Worm (Caenorhabditis elegans): ENCODE measurements around the gene aos-1.

aos-1 gene

DNA sequence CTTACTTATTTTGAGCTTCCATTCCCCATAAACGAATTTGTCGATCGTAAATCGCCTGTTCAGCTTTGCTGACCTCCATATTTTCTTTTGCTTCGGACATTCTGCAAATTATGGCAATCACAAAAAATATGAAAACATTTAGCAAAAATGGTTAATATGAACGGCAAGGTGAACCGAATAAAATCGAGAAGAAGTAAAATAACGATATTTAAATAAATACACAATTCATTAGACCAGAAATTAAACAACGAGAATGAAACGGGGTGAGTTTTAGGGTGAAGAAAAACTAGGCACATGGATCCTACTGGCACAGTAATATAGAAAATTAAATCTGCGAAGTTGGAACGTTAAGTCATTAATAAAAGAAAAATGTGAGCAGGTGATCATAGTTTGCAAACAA is at the start of gene aos-1:
aos-1 (minus strand) TSS at position 101 of the 400 bp plus-strand sequence.
- TF ChIP-seq flt-1 (GFP tag; IDR thresholded peaks at IDR 0.05) (no peak), tbx-11 (GFP tag; IDR thresholded peaks at IDR 0.05) (no peak), B0310.2 (tag; optimal IDR thresholded peaks at IDR 0.05) (no peak), ceh-13 (GFP tag; optimal IDR thresholded peaks at IDR 0.05) (no peak), hnd-1 (tag; optimal IDR thresholded peaks at IDR 0.05) (no peak), ets-7 (tag; optimal IDR thresholded peaks at IDR 0.05) (no peak), ceh-36 (tag; optimal IDR thresholded peaks at IDR 0.05) (no peak), scrt-1 (GFP tag; IDR thresholded peaks at IDR 0.05) (no peak), tbx-37 (GFP tag; conservative IDR thresholded peaks at IDR 0.05) (no peak), F13C5.2 (tag; optimal IDR thresholded peaks at IDR 0.05) (no peak), aly-1 (tag; optimal IDR thresholded peaks at IDR 0.05) (no peak)

DNA sequence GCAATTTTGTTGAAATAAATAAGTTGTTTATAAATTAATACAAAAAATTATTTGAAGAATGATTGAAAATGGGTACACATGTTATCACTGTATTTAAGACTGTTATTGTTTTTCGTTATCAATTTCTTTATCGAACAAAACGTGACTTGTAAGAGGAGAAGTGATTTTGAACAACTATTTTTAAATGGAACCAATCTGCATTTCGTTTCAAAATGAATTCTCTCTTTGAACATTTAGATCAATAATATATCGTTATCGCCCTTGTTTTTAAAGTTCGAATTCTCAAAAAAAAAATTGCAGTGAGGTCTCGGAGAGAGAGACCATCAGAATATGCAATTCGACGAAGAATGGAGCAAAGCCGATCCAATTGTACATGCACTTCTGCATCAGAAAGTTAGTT is 49.1 kb upstream of the aos-1 start, which contains the start of gene cul-5:
cul-5 (plus strand) TSS at position 301 of the 400 bp plus-strand sequence.
- TF ChIP-seq F13C5.2 (tag; optimal IDR thresholded peaks at IDR 0.05), result no peak
- TF ChIP-seq hmg-4 (GFP tag; optimal IDR thresholded peaks at IDR 0.05), result no peak
- TF ChIP-seq ama-1 (optimal IDR thresholded peaks at IDR 0.05), result no peak
- TF ChIP-seq sea-1 (GFP tag; conservative IDR thresholded peaks at IDR 0.05), result no peak
- TF ChIP-seq scrt-1 (GFP tag; IDR thresholded peaks at IDR 0.05), result no peak
- TF ChIP-seq tra-4 (tag; optimal IDR thresholded peaks at IDR 0.05), result no peak
- no peak for TF ChIP-seq pes-1 (GFP tag; IDR thresholded peaks at IDR 0.05)
- no peak for TF ChIP-seq tbx-37 (GFP tag; conservative IDR thresholded peaks at IDR 0.05)
- no peak for TF ChIP-seq flt-1 (GFP tag; IDR thresholded peaks at IDR 0.05)
- no peak for TF ChIP-seq hnd-1 (tag; optimal IDR thresholded peaks at IDR 0.05)
- no peak for TF ChIP-seq tbx-11 (GFP tag; IDR thresholded peaks at IDR 0.05)
- TF ChIP-seq ets-7 (tag; optimal IDR thresholded peaks at IDR 0.05), result no peak

DNA sequence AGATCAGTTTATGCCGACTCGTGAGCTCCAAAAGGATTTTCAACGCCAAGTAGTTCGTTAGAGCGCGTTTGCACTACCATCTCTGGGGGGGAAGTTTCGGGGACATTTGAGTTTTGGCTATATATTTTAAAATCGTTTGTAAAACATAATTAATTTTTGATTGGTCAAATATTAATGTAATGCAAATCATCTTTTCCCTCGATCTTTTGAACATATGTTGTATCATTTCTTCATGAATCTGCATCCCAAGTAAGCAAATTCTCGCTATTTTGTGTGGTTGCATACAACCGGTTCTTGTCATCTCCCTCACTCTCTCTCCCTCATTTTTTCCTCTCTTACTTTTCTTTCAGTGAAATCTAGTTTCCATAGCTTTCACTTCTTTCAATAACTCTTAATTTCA is 48.1 kb upstream of the aos-1 start:
- TF ChIP-seq F13C5.2 (tag; optimal IDR thresholded peaks at IDR 0.05) (peak; percentile 44), scrt-1 (GFP tag; IDR thresholded peaks at IDR 0.05) (no peak)

DNA sequence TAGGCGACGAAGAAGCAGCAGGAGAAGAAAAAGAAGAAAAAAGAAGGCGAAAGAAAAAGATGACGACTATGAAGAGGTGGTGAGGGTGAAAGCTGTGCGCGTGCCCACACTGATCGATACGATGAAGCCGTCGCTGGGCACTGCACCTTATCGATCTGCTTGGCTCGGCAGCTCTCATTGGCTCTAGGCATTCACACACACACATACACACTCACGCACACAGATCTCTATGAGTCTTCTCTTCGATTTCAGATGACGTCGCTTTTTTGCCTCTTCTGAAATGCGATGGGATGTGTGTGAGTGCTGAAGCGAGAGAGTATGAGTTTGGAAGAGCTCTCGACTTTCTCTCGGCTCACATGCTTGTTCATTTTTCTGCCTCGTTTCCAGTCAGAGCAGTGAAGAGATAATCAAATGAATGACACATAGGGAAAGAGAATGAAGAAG is 44.6 kb upstream of the aos-1 start:
- TF ChIP-seq tra-4 (tag; optimal IDR thresholded peaks at IDR 0.05), result no peak
- TF ChIP-seq ets-7 (tag; optimal IDR thresholded peaks at IDR 0.05), result no peak
- no peak for TF ChIP-seq hmbx-1 (tag; optimal IDR thresholded peaks at IDR 0.05)
- TF ChIP-seq aly-1 (tag; optimal IDR thresholded peaks at IDR 0.05), result no peak
- TF ChIP-seq hnd-1 (tag; optimal IDR thresholded peaks at IDR 0.05), result no peak
- TF ChIP-seq ceh-36 (tag; optimal IDR thresholded peaks at IDR 0.05), result no peak
- no peak for TF ChIP-seq pes-1 (GFP tag; IDR thresholded peaks at IDR 0.05)
- TF ChIP-seq B0310.2 (tag; optimal IDR thresholded peaks at IDR 0.05), result no peak
- TF ChIP-seq scrt-1 (GFP tag; IDR thresholded peaks at IDR 0.05), result no peak
- no peak for TF ChIP-seq ceh-13 (GFP tag; optimal IDR thresholded peaks at IDR 0.05)
- no peak for TF ChIP-seq F13C5.2 (tag; optimal IDR thresholded peaks at IDR 0.05)
- TF ChIP-seq ama-1 (optimal IDR thresholded peaks at IDR 0.05), result no peak
- TF ChIP-seq tbx-11 (GFP tag; IDR thresholded peaks at IDR 0.05), result no peak
- TF ChIP-seq hmg-4 (GFP tag; optimal IDR thresholded peaks at IDR 0.05), result no peak

DNA sequence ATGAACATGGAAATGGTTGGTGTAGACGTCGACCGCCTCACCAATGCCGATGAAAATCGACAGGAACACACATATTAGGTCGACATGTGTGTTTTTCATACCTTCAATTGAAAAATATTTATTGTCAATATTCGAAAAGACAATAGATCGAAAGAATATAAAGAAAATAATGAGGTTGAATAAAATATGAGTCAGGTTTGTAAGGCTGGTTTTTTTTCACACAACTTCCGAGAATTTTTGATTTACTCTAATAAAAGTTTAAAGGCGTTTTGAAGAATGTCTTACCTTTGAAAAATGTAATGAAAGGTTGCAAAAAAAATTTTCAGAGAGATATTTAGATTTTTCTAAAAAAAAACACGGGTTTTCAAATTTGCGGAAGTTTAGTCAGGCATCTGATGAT is 43.6 kb upstream of the aos-1 start, which contains the start of gene egl-3:
egl-3 (minus strand) TSS at position 101 of the 400 bp plus-strand sequence.
- TF ChIP-seq ceh-36 (tag; optimal IDR thresholded peaks at IDR 0.05) (no peak), flt-1 (GFP tag; IDR thresholded peaks at IDR 0.05) (no peak), scrt-1 (GFP tag; IDR thresholded peaks at IDR 0.05) (no peak), F13C5.2 (tag; optimal IDR thresholded peaks at IDR 0.05) (no peak), tbx-37 (GFP tag; conservative IDR thresholded peaks at IDR 0.05) (no peak), tra-4 (tag; optimal IDR thresholded peaks at IDR 0.05) (no peak), hmg-4 (GFP tag; optimal IDR thresholded peaks at IDR 0.05) (no peak), ama-1 (optimal IDR thresholded peaks at IDR 0.05) (no peak), B0310.2 (tag; optimal IDR thresholded peaks at IDR 0.05) (no peak)

ce11 chrV:10168870-10169269 is 38.8 kb upstream of the aos-1 start:
- TF ChIP-seq F13C5.2 (tag; optimal IDR thresholded peaks at IDR 0.05), result no peak
- no peak for TF ChIP-seq B0310.2 (tag; optimal IDR thresholded peaks at IDR 0.05)
- TF ChIP-seq ets-7 (tag; optimal IDR thresholded peaks at IDR 0.05), result no peak
- TF ChIP-seq hmg-4 (GFP tag; optimal IDR thresholded peaks at IDR 0.05), result no peak
- no peak for TF ChIP-seq pes-1 (GFP tag; IDR thresholded peaks at IDR 0.05)
- no peak for TF ChIP-seq sea-1 (GFP tag; conservative IDR thresholded peaks at IDR 0.05)
- TF ChIP-seq tbx-37 (GFP tag; conservative IDR thresholded peaks at IDR 0.05), result no peak
- no peak for TF ChIP-seq tra-4 (tag; optimal IDR thresholded peaks at IDR 0.05)
- no peak for TF ChIP-seq ceh-13 (GFP tag; optimal IDR thresholded peaks at IDR 0.05)
- TF ChIP-seq flt-1 (GFP tag; IDR thresholded peaks at IDR 0.05), result no peak
- TF ChIP-seq ceh-36 (tag; optimal IDR thresholded peaks at IDR 0.05), result no peak
- TF ChIP-seq aly-1 (tag; optimal IDR thresholded peaks at IDR 0.05), result no peak
- no peak for TF ChIP-seq scrt-1 (GFP tag; IDR thresholded peaks at IDR 0.05)
- TF ChIP-seq ama-1 (optimal IDR thresholded peaks at IDR 0.05), result no peak

DNA sequence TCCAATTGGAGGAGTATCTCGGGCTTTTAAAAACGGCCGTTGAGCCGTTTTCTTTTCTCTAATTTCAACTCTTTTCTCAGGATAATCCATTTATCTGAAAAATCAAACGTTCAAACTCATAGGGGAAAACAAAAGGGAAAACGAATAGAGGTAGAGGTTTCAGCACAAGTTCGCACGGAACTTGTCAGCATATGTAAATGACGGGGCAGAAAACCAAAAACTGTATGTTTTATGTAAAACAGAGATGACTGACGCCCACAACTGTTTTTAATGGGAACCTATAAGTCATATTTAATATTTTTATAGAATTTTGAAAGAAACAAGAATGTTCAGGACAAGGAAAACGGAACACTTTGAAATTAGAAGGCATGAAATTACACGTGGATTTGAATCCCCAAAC is 36.3 kb upstream of the aos-1 start, which contains the start of gene C51E3.6:
C51E3.6 (minus strand) TSS at position 101 of the 400 bp plus-strand sequence.
- TF ChIP-seq tbx-37 (GFP tag; conservative IDR thresholded peaks at IDR 0.05) (no peak), ets-7 (tag; optimal IDR thresholded peaks at IDR 0.05) (no peak), tra-4 (tag; optimal IDR thresholded peaks at IDR 0.05) (no peak), aly-1 (tag; optimal IDR thresholded peaks at IDR 0.05) (no peak), ceh-36 (tag; optimal IDR thresholded peaks at IDR 0.05) (no peak), hmg-4 (GFP tag; optimal IDR thresholded peaks at IDR 0.05) (no peak)

DNA sequence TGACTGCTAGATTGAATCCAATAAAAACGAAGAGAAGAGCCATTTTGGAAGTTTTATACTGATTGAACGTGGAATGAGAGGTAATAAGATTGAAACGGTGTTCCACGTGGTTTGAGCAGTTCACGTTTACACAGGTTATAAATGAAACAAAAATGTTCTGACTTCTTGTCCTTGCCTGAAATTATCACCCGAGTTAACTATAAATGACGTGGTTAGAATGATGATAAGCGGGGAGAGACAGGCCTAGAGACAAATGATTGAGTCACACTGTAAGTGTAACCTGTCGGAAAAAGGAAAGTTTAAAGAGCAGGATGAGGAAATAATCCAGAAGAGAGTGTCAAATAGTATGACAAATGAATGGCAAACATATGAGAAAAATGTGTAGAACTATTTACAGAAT is 30.9 kb upstream of the aos-1 start, which contains the start of gene C51E3.10:
C51E3.10 (minus strand) TSS at position 181 of the 400 bp plus-strand sequence.
- TF ChIP-seq flt-1 (GFP tag; IDR thresholded peaks at IDR 0.05) (no peak), tbx-37 (GFP tag; conservative IDR thresholded peaks at IDR 0.05) (no peak), hnd-1 (tag; optimal IDR thresholded peaks at IDR 0.05) (no peak), ceh-36 (tag; optimal IDR thresholded peaks at IDR 0.05) (no peak), pes-1 (GFP tag; IDR thresholded peaks at IDR 0.05) (no peak)
